Worm (Caenorhabditis elegans): ENCODE results near the gene rps-13.

rps-13 gene

DNA sequence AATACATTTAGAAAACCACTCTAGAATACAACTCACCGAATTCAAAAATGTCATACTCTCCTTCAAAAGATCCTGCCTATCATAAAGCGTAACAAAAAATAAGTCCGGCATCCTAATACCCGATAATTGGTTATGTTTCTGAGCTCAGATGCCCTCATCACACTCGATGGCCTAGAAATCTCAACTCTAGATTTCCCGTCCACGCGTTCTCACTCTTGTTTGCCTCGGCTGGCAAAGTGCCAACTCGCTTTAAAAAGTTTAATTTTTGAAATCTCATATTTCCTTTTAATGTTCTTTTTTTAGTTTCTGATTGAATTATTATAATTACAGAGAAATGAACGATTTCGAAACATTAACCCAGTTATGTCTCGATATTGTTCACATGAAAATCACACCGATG, 7.1 kb downstream of the rps-13 start, which contains the start of the genes C56G2.15 and thoc-2:
TSS of gene C56G2.15 (minus strand) at position 188 of the 400 bp plus-strand sequence.
TSS of gene thoc-2 (plus strand) at position 331 of the 400 bp plus-strand sequence.
- TF ChIP-seq W03F9.2 (tag; optimal IDR thresholded peaks at IDR 0.05), result no peak
- no peak for TF ChIP-seq him-1 (tag; optimal IDR thresholded peaks at IDR 0.05)
- no peak for TF ChIP-seq dao-5 (tag; optimal IDR thresholded peaks at IDR 0.05)

- no peak for TF ChIP-seq W03F9.2 (tag; optimal IDR thresholded peaks at IDR 0.05)
These were observed 10.4 kb downstream of the rps-13 start for ce11 chrIII:6364395-6364794.

- TF ChIP-seq him-1 (tag; optimal IDR thresholded peaks at IDR 0.05) (no peak), W03F9.2 (tag; optimal IDR thresholded peaks at IDR 0.05) (no peak), dao-5 (tag; optimal IDR thresholded peaks at IDR 0.05) (no peak)
These were observed 12.4 kb downstream of the rps-13 start for ce11 chrIII:6362323-6362922.

- TF ChIP-seq him-1 (tag; optimal IDR thresholded peaks at IDR 0.05), result no peak
- no peak for TF ChIP-seq W03F9.2 (tag; optimal IDR thresholded peaks at IDR 0.05)
- no peak for TF ChIP-seq dao-5 (tag; optimal IDR thresholded peaks at IDR 0.05)
These were observed 13.2 kb downstream of the rps-13 start for ce11 chrIII:6361560-6361959.

DNA sequence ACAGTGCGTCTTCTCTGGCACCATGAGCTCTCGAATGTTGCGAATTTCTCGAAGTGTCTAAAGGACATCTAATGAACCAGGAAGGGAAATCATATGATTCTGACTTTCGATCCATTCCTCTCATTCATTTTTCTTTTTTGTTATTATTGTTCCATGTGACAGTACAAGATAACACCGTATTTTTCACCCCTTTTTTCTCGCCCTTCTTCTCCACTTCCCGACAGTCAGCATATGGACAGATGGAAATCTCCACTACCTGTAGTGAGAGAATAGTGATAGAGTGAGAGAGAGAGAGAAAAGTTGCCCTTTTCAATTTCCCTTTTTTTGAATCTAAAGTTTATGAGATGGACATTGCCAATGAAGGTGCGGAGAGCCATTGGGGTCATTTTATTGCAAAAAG, 14.0 kb downstream of the rps-13 start:
- TF ChIP-seq him-1 (tag; optimal IDR thresholded peaks at IDR 0.05), result no peak
- TF ChIP-seq W03F9.2 (tag; optimal IDR thresholded peaks at IDR 0.05), result no peak
- TF ChIP-seq dao-5 (tag; optimal IDR thresholded peaks at IDR 0.05), result no peak

ce11 chrIII:6360114-6360513, 14.7 kb downstream of the rps-13 start:
- TF ChIP-seq dao-5 (tag; optimal IDR thresholded peaks at IDR 0.05) (no peak), him-1 (tag; optimal IDR thresholded peaks at IDR 0.05) (no peak), W03F9.2 (tag; optimal IDR thresholded peaks at IDR 0.05) (no peak)

ce11 chrIII:6359171-6359854, 15.5 kb downstream of the rps-13 start:
- TF ChIP-seq W03F9.2 (tag; optimal IDR thresholded peaks at IDR 0.05), result no peak
- TF ChIP-seq dao-5 (tag; optimal IDR thresholded peaks at IDR 0.05), result no peak
- no peak for TF ChIP-seq him-1 (tag; optimal IDR thresholded peaks at IDR 0.05)

DNA sequence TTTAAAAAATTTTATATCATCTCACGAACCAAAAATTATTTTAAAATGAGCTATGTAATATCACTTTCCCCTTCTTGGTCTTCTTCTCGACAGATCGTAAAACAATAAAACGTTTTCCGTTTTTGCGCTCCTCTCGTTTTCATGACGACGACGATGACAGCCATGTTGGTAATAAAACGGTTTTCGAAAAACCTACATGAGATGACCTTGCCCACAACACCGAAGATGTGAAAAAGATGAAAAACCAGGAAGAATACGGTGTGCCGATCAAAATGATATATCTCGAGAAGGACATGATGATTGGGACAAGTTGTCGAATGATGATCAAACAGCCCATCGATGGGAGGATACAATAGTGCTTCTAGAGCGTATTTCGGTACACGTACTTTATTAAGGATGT, 16.1 kb downstream of the rps-13 start:
- TF ChIP-seq him-1 (tag; optimal IDR thresholded peaks at IDR 0.05) (no peak), W03F9.2 (tag; optimal IDR thresholded peaks at IDR 0.05) (no peak), dao-5 (tag; optimal IDR thresholded peaks at IDR 0.05) (no peak)

DNA sequence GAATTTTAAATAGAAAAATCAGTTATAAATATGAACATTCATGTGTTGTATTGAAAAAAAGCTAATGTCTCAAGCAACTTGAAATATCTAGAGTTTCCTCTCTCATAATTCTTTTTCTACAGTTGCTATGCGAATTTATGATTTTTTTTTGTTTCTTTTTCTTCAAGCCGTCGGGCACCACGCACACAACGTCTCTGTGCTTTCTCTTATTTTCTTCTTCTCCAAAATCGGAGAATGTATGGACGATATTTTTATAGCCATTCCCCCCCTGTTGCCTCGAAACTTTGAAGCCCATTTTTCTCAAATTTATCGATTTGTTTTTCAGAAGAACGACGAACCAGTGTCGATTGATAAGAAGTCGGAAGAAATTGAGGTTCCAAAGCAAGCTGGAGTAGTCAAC, 18.0 kb downstream of the rps-13 start:
- TF ChIP-seq him-1 (tag; optimal IDR thresholded peaks at IDR 0.05) (no peak), W03F9.2 (tag; optimal IDR thresholded peaks at IDR 0.05) (no peak), dao-5 (tag; optimal IDR thresholded peaks at IDR 0.05) (no peak)

ce11 chrIII:6356007-6356406, 18.8 kb downstream of the rps-13 start:
- no peak for TF ChIP-seq W03F9.2 (tag; optimal IDR thresholded peaks at IDR 0.05)

- TF ChIP-seq dao-5 (tag; optimal IDR thresholded peaks at IDR 0.05) (no peak), W03F9.2 (tag; optimal IDR thresholded peaks at IDR 0.05) (no peak), him-1 (tag; optimal IDR thresholded peaks at IDR 0.05) (no peak)
These were observed 19.4 kb downstream of the rps-13 start for ce11 chrIII:6355359-6355758.

DNA sequence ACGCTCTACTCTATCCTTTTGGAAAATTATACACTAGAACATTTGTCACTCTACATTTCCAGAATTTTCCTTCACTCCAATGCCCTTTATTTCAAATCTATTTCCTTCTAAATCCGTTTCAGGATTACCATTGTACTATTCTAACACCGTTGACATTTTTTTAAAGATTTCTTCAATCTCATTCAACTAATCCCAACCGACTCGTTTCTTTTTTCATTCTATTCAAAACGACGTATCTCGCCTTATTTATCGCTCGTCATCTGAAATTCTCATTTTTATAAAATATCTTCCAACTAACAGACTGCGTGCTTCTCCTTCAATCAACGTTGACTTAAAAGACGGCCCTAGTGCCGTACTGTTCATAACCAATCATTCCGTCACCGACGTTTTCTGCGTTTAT, 21.7 kb downstream of the rps-13 start, which contains the start of gene akap-1:
TSS of gene akap-1 (plus strand) at position 301 of the 400 bp plus-strand sequence.
- TF ChIP-seq dao-5 (tag; optimal IDR thresholded peaks at IDR 0.05), result no peak
- no peak for TF ChIP-seq W03F9.2 (tag; optimal IDR thresholded peaks at IDR 0.05)
- TF ChIP-seq him-1 (tag; optimal IDR thresholded peaks at IDR 0.05), result no peak

- TF ChIP-seq W03F9.2 (tag; optimal IDR thresholded peaks at IDR 0.05) (no peak), dao-5 (tag; optimal IDR thresholded peaks at IDR 0.05) (no peak), him-1 (tag; optimal IDR thresholded peaks at IDR 0.05) (no peak)
These were observed 22.3 kb downstream of the rps-13 start for ce11 chrIII:6352459-6352858.

DNA sequence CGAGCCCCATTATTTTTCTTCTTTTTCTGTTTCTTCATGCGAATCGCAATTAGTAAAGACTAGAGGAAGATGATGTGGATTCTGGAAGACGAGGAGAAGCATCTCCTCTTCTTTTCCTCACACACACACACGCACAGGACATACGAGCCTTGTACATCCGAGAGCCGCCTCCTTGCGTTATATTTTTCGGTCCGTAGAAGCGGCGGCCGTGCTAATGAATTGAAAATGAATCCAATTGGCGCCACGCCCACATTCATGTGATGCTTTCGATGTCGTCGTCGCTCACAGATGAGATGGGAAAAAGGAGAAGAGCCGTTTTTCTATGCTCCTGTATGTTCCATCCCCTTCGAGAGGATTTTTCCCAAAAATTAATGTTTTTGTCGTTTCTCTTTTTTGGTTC, 23.4 kb downstream of the rps-13 start:
- TF ChIP-seq dao-5 (tag; optimal IDR thresholded peaks at IDR 0.05), result no peak
- TF ChIP-seq him-1 (tag; optimal IDR thresholded peaks at IDR 0.05), result no peak
- TF ChIP-seq W03F9.2 (tag; optimal IDR thresholded peaks at IDR 0.05), result no peak

DNA sequence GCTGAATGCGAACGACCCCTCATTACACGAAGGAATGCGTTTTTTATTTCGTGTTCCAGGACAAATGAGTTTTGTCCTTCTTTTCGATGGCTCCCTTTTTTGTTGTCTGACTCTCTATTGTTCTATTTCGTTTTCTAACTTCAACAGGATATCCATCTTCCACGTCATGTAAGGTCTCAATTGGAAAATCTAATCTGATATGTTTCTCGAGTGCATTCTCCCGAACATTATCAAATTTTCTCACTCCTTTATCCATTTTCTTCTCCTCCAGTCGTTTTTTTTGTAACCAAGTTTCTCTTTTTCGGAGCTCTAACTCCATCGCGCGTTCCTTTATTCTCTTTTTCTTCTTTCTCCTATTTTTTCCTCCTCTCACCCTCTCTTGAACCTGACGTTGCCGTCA, 24.4 kb downstream of the rps-13 start:
- TF ChIP-seq him-1 (tag; optimal IDR thresholded peaks at IDR 0.05) (no peak), W03F9.2 (tag; optimal IDR thresholded peaks at IDR 0.05) (no peak), dao-5 (tag; optimal IDR thresholded peaks at IDR 0.05) (no peak)

All from whole organism, L4/young adult.